Worm (Caenorhabditis elegans) whole organism, dauer: ENCODE data around the gene npp-5.

ENCODE experiments used
- unc-62 ChIP-seq: sonication (generic microtip); optimal IDR thresholded peaks from 2 replicates; lab custom pipeline; 2017; ENCODE audit warnings: missing biosample characterization, missing genetic modification reagents, missing genetic modification characterization

Gene npp-5

DNA sequence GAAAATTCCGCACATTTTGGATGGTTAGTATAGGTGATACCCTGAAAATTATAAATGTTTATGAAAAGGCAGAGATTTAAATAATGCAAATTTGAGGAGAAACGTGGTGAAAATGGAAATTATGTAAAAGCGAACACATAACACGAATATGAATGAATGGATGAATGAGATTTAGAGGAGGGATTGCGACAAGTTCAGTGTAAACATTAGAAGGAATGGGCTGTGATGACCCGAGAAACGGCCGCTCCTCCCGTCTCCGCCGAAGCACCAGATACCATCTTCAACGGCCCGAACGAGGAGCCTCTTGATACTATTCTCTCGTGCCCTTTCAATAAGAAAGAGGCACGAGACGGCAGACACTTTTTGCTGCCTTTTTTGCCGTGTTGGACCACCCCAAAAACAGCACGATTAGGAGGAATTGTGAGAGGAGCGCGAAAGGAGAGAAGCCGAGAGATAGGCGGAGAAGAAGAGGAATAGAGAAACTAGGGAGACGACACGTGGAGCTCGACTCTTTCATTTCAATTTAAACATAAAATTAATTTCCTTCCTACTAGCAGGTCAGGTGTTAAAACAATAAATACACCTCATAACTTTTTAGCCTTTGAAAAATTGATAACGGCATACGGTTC lies 4.1 kb downstream of the npp-5 start, which contains the start of gene gfat-1:
TSS of gene gfat-1 (minus strand) at position 51 of the 629 bp plus-strand sequence.
- no peak for TF ChIP-seq unc-62 (GFP tag; lab: Kevin White, UChicago)

DNA sequence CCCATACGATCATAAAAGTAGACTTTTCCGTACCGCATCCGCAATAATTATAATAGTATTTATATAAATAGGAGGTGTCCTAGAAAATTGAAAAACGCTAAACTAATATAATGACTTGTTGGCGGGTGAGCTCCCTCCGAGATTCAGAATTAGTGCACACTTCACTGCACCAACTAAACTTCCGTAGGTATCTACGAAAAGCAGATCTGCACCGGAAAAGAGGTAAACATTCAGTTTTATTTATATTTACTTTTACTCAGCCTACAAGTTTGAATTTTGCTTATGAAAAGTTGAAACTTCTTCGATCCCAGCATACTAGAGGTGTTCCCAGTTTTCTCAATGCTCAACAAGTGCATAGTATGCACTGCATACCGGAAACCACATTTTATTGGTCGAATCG lies 7.6 kb downstream of the npp-5 start, which contains the start of gene F07A11.1:
TSS of gene F07A11.1 (minus strand) at position 101 of the 400 bp plus-strand sequence.
- no peak for TF ChIP-seq unc-62 (GFP tag; lab: Kevin White, UChicago)

DNA sequence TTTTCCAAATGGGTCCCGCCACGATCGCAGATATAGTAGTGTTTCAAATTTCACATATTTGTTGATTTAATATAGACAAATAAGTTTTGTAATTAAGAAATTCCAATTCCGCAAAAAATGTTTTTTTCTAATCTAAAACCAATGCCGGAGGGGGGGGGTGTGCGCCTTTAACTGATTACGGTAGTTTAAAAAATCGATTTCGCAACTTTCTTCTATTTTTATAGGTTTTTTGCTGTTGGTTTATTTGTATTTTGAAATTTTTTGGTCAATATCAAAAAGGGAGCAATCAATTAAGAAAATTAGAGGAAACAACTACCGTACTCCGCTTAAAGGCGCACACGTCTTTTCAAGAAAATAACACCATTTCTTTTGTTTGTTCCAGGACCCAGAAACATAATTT lies 8.1 kb downstream of the npp-5 start:
- TF ChIP-seq unc-62 (GFP tag; lab: Kevin White, UChicago) = no peak

ce11 chrII:11588304-11588703 lies 11.3 kb downstream of the npp-5 start:
- TF ChIP-seq unc-62 (GFP tag; lab: Kevin White, UChicago) = no peak

DNA sequence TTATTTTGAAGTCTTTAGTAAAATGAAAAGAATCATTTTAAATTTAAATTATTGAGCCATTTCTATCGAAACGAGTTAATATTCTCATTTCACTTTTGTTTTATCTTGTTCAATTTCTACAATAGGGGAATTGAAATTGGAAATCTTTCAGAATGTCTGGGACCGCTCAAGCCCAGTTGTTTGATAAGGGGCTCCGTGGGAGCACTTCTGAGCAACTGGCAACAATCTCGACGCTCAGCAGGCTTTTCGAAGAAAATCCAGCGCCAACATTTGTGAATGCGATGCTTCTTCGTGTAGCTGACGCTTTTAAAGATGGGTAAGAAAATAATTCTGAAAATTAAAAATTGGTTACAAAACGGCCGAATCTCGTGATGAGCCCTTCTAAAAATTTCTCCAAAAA lies 16.9 kb downstream of the npp-5 start, which contains the start of gene ints-7:
TSS of gene ints-7 (plus strand) at position 152 of the 400 bp plus-strand sequence.
- TF ChIP-seq unc-62 (GFP tag; lab: Kevin White, UChicago) = no peak

- no peak for TF ChIP-seq unc-62 (GFP tag; lab: Kevin White, UChicago)
Measured at ce11 chrII:11578327-11578726, 21.3 kb downstream of the npp-5 start, which contains the start of gene smc-6. Gene smc-6, plus strand, starts transcription at chrII:11578716.

ce11 chrII:11577861-11578260 lies 21.7 kb downstream of the npp-5 start:
- TF ChIP-seq unc-62 (GFP tag; lab: Kevin White, UChicago) = no peak

DNA sequence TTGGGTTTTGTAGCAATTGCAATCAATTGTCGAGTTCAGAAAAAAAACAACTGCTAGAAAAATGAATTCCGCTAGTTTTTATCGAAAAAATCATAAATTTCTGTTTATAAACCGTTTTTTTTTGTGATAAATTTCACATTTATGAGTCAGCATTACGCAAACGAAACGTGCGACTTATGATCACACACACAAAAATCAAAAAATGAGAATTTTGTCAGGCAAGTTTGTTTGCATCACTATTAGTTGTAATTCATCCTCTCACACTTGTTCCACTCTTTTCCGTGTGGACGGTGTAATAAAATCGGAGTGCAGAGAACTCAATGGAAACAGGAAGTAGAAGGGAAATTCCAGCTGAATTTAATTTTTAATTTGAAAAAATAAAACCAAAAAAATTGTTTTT lies 22.2 kb downstream of the npp-5 start, which contains the start of gene pcs-1:
TSS of gene pcs-1 (minus strand) at position 344 of the 400 bp plus-strand sequence.
- no peak for TF ChIP-seq unc-62 (GFP tag; lab: Kevin White, UChicago)

DNA sequence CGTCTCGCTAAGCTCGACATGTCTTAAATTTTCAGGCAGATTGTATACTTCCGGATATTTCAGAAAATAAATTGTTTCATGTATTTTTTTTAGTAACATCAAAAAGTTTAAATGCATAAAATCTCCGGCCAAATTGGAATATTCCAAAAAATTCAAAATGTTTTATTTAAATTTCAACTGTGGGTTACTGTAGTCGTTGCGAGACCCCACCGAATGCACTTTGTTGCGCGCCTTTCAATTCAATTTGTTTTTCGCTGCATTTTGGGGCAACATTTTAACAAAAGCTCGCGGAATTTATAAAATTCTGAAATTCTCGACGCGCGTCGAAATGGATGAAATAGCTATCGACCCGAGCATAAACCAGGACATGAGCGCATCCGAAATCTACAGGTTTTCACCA lies 26.7 kb downstream of the npp-5 start, which contains the start of gene F54D5.2:
TSS of gene F54D5.2 (plus strand) at position 237 of the 400 bp plus-strand sequence.
- no peak for TF ChIP-seq unc-62 (GFP tag; lab: Kevin White, UChicago)

- no peak for TF ChIP-seq unc-62 (GFP tag; lab: Kevin White, UChicago)
Measured at ce11 chrII:11571260-11571854, 28.3 kb downstream of the npp-5 start, which contains the start of gene F54D5.3. Gene F54D5.3, plus strand, starts transcription at chrII:11571805.

- TF ChIP-seq unc-62 (GFP tag; lab: Kevin White, UChicago) = no peak
Measured at ce11 chrII:11569213-11569868, 30.3 kb downstream of the npp-5 start, which contains the start of the genes F54D5.23 and F54D5.4. Gene F54D5.23, minus strand, starts transcription at chrII:11569287. Gene F54D5.4, plus strand, starts transcription at chrII:11569818.

- TF ChIP-seq unc-62 (GFP tag; lab: Kevin White, UChicago) = no peak
Measured at ce11 chrII:11568670-11569069, 30.9 kb downstream of the npp-5 start.

DNA sequence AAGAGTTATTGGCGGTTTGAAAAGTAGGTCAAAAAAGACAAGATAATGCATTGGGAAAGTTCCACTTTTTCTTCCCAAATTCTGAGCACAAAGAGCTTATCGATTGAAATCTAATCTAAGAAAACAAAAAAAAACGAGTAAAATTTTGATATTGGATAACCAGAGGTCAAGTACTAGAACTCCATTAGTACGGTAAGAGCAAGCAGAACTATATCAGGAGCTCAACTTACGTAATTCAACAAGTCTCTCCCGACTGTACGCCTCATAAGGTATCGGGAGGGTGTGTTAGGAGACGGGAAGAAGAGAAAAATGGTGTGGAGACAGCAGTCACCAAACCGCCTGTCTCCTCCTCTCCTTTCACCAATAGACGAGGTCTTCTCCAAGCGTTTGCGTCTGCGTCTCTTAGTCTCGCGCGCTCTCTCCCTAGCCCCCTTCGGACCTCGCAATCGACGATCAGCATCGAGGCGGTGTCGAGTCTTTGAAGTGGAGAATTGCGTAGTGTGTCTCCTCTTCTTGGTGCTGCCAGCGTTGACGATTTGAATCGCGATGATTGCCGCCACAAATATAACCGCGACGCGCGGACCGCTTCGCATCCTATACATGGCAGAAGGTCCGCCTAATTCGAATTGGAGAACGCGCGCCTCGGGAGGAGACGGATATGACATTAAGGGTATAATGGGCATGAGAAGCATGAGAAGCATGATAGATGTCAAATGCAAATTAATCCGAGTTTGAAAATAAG lies 32.5 kb downstream of the npp-5 start, which contains the start of gene F54D5.5:
TSS of gene F54D5.5 (minus strand) at position 51 of the 742 bp plus-strand sequence.
- TF ChIP-seq unc-62 (GFP tag; lab: Kevin White, UChicago) = no peak

- no peak for TF ChIP-seq unc-62 (GFP tag; lab: Kevin White, UChicago)
Measured at ce11 chrII:11564127-11564526, 35.5 kb downstream of the npp-5 start, which contains the start of gene F54D5.15. Gene F54D5.15, minus strand, starts transcription at chrII:11564227.

DNA sequence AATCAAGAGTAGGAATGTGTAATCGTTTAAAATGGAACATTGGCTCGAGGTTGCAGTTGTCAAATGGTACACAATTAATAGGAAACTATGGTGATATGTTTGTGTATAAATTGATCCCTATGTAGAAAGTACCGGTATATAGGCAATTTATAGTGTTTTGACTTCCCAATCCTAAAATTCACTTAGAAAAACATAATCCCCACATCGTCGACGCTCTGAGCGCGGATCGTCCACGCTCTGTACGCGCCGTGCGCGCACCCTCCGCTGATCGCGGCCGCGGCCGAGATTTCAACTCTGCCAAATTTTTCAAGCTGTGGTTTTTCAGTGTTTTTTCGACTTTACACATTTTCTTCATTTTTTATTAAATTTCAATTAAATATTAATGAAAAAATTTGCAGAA lies 43.3 kb downstream of the npp-5 start, which contains the start of gene F54D5.17:
TSS of gene F54D5.17 (plus strand) at position 301 of the 400 bp plus-strand sequence.
- no peak for TF ChIP-seq unc-62 (GFP tag; lab: Kevin White, UChicago)
